Fruit fly (Drosophila melanogaster): ENCODE data around the gene CG3610.
A peak's percentile ranks its signal among the peaks of the same experiment; 100 is the strongest.

CG3610 gene

DNA sequence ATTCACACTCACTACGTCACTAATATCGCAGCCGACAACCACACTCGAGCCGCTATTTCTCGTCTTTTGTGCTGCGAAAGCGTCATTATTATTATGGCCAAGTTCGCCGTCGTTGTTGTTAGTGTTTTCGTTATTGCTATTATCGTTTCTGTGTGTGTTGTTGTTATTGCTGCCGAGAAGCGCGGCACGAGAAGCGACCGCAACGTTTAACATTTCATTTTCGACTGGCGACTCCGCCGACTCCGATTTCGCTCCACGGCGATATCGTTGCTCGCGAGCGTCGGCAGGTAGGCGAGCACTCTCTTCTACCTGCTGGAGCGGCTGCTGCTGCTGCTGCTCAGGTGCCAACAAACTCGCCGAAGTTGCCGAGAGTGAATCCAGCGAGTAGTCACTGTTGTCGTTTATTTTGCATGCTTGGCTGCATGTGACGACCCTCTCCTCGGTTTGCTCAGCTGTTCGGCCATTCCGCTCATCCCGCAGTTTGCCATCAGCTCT is 27.1 kb upstream of the CG3610 start (continued):
- TF ChIP-seq CG34376 (GFP tag; optimal IDR thresholded peaks at IDR 0.05) (peak; percentile 42), CG15269 (tag; optimal IDR thresholded peaks at IDR 0.05) (peak; percentile 40), sna (GFP tag; IDR thresholded peaks at IDR 0.05; ENCODE audit: partially characterized antibody) (peak; percentile 46), Pdp1 (GFP tag; optimal IDR thresholded peaks at IDR 0.05) (peak in 1 of 2 experiments; percentile 1), CG2889 (GFP tag; IDR thresholded peaks at IDR 0.05) (no peak), CG17385 (GFP tag; optimal IDR thresholded peaks at IDR 0.05) (peak; percentile 30), Hmr (GFP tag; optimal IDR thresholded peaks at IDR 0.05) (peak; percentile 8), CG32532 (GFP tag; IDR thresholded peaks at IDR 0.05) (peak; percentile 35; the same call in 1 of the 2 replicates), Xrp1 (GFP tag; IDR thresholded peaks at IDR 0.05) (no peak), ems (GFP tag; optimal IDR thresholded peaks at IDR 0.05) (no peak), row (GFP tag; IDR thresholded peaks at IDR 0.05) (no peak), CG17829 (tag; optimal IDR thresholded peaks at IDR 0.05) (peak; percentile 6), Neu2 (GFP tag; optimal IDR thresholded peaks at IDR 0.05; ENCODE audit: borderline replicate concordance) (no peak), CG11504 (tag; optimal IDR thresholded peaks at IDR 0.05) (peak; percentile 75), B-H1 (GFP tag; IDR thresholded peaks at IDR 0.05) (no peak), jumu (GFP tag; optimal IDR thresholded peaks at IDR 0.05) (no peak), CG11093 (GFP tag; IDR thresholded peaks at IDR 0.05) (no peak), amos (GFP tag; IDR thresholded peaks at IDR 0.05; ENCODE audit: partially characterized antibody) (peak; percentile 44; the same call in 1 of the 2 replicates), chm (GFP tag; IDR thresholded peaks at IDR 0.05) (peak; percentile 47; the same call in 1 of the 2 replicates), pita (GFP tag; optimal IDR thresholded peaks at IDR 0.05) (no peak), ato (GFP tag; IDR thresholded peaks at IDR 0.05; ENCODE audit: partially characterized antibody) (no peak; the same call in 1 of the 2 replicates), slp2 (GFP tag; optimal IDR thresholded peaks at IDR 0.05) (no peak), pnt (GFP tag; optimal IDR thresholded peaks at IDR 0.05) (no peak), nau (GFP tag; optimal IDR thresholded peaks at IDR 0.05) (peak; percentile 24), Adf1 (GFP tag; IDR thresholded peaks at IDR 0.05) (peak; percentile 72; the same call in 1 of the 2 replicates), rib (GFP tag; IDR thresholded peaks at IDR 0.05) (no peak), CG10147 (GFP tag; optimal IDR thresholded peaks at IDR 0.05) (no peak), CG3281 (GFP tag; optimal IDR thresholded peaks at IDR 0.05) (no peak), CG4730 (GFP tag; IDR thresholded peaks at IDR 0.05) (no peak), abd-A (tag; optimal IDR thresholded peaks at IDR 0.05) (peak; percentile 83), CG7372 (GFP tag; IDR thresholded peaks at IDR 0.05) (no peak), ATbp (GFP tag; optimal IDR thresholded peaks at IDR 0.05) (no peak), CG13296 (GFP tag; optimal IDR thresholded peaks at IDR 0.05) (peak; percentile 18), kni (GFP tag; optimal IDR thresholded peaks at IDR 0.05) (peak; percentile 67), B-H2 (GFP tag; optimal IDR thresholded peaks at IDR 0.05) (peak; percentile 15), odd (GFP tag; optimal IDR thresholded peaks at IDR 0.05) (peak; percentile 53), Nf-YA (GFP tag; IDR thresholded peaks at IDR 0.05) (no peak), ac (GFP tag; optimal IDR thresholded peaks at IDR 0.05) (peak; percentile 14), CG10267 (tag; optimal IDR thresholded peaks at IDR 0.05) (no peak), Opbp (GFP tag; IDR thresholded peaks at IDR 0.05; ENCODE audit: partially characterized antibody) (peak; percentile 38; the same call in 1 of the 3 replicates), lola (GFP tag; optimal IDR thresholded peaks at IDR 0.05) (no peak), stwl (tag; optimal IDR thresholded peaks at IDR 0.05) (no peak), tio (GFP tag; optimal IDR thresholded peaks at IDR 0.05) (no peak), chinmo (GFP tag; IDR thresholded peaks at IDR 0.05; ENCODE audit: partially characterized antibody) (peak; percentile 93; the same call in 3 of the 4 replicates), h (optimal IDR thresholded peaks at IDR 0.05) (no peak), crp (GFP tag; optimal IDR thresholded peaks at IDR 0.05) (peak in 1 of 2 experiments; percentile 38), Hey (tag; optimal IDR thresholded peaks at IDR 0.05) (no peak), CG13287 (GFP tag; IDR thresholded peaks at IDR 0.05; ENCODE audit: partially characterized antibody) (peak; percentile 53; the same call in 1 of the 2 replicates), stc (GFP tag; IDR thresholded peaks at IDR 0.05) (peak; percentile 8; the same call in 1 of the 2 replicates)
